Worm (Caenorhabditis elegans) whole organism, L4 larva: Measurements from ENCODE around the gene F10C2.3.
"Not testable (repeated sequence)": the region's sequence is repeated elsewhere in the genome, so short reads cannot be mapped to it uniquely, and the experiment has no call there.

Experiments used
- D1046.2 ChIP-seq: fragments of 200-800 bp; sonication (Bioruptor generic); IDR thresholded peaks from 2 replicates; pipeline ENCODE4 v1.3.6; 2022; ENCODE audit warnings: missing genetic modification characterization, missing compliant biosample characterization
- F49E8.2 ChIP-seq: sonication (generic microtip); optimal IDR thresholded peaks from 2 replicates; lab custom pipeline; 2016; ENCODE audit warnings: missing compliant biosample characterization, mild to moderate bottlenecking, missing genetic modification characterization, borderline replicate concordance
- R02D3.7 ChIP-seq: fragments of 150-350 bp; sonication (generic microtip); optimal IDR thresholded peaks from 3 replicates; lab custom pipeline; 2014; ENCODE audit warnings: missing biosample characterization, missing genetic modification characterization
- T26A8.4 ChIP-seq: fragments of 200-800 bp; sonication (Bioruptor generic); IDR thresholded peaks from 2 replicates; pipeline ENCODE4 v1.3.6; 2022; ENCODE audit warnings: missing genetic modification characterization, missing compliant biosample characterization
- Y105C5A.15 ChIP-seq: fragments of 200-800 bp; sonication (Bioruptor generic); IDR thresholded peaks from 2 replicates; pipeline ENCODE4 v1.3.6; 2022; ENCODE audit warnings: missing genetic modification characterization, missing compliant biosample characterization
- Y48G9A.11 ChIP-seq: fragments of 200-800 bp; sonication (Bioruptor generic); IDR thresholded peaks from 2 replicates; pipeline ENCODE4 v1.3.6; 2022; ENCODE audit warnings: missing genetic modification reagents, missing genetic modification characterization, missing compliant biosample characterization
- Y75B8A.6 ChIP-seq: fragments of 200-800 bp; sonication (Bioruptor generic); IDR thresholded peaks from 2 replicates; pipeline ENCODE4 v1.3.6; 2022; ENCODE audit warnings: missing genetic modification reagents, missing genetic modification characterization, missing compliant biosample characterization
- ZK546.5 ChIP-seq, 2 experiments: sonication (generic microtip); optimal IDR thresholded peaks; 2 replicates each; lab custom pipeline; 2017; ENCODE audit warnings: missing biosample characterization in 2 of 2, missing genetic modification characterization in 2 of 2
- aha-1 ChIP-seq: fragments of 150-350 bp; peaks from one replicate; lab custom pipeline; 2014; ENCODE audit warnings: missing biosample characterization, missing genetic modification characterization
- aly-2 ChIP-seq: sonication (generic microtip); optimal IDR thresholded peaks from 2 replicates; lab custom pipeline; 2018; ENCODE audit warnings: missing biosample characterization, missing genetic modification characterization
- ama-1 ChIP-seq: fragments of 150-350 bp; optimal IDR thresholded peaks from 2 replicates; lab custom pipeline; 2014; ENCODE audit warnings: inconsistent platforms, mixed read lengths
- attf-4 ChIP-seq: sonication (generic microtip); optimal IDR thresholded peaks from 3 replicates; lab custom pipeline; 2017; ENCODE audit warnings: missing biosample characterization, missing genetic modification characterization
- ceh-32 ChIP-seq: sonication (generic microtip); optimal IDR thresholded peaks from 2 replicates; lab custom pipeline; 2016; ENCODE audit warnings: mild to moderate bottlenecking, missing genetic modification characterization, missing compliant biosample characterization; ENCODE audit not compliant: poor library complexity
- ceh-62 ChIP-seq: sonication (generic microtip); optimal IDR thresholded peaks from 2 replicates; lab custom pipeline; 2017; ENCODE audit warnings: missing biosample characterization, missing genetic modification characterization
- daf-12 ChIP-seq: fragments of 150-350 bp; optimal IDR thresholded peaks from 2 replicates; lab custom pipeline; 2014; ENCODE audit warnings: missing biosample characterization, missing genetic modification reagents, missing genetic modification characterization
- daf-16 ChIP-seq, 3 experiments: sonication (generic microtip); optimal IDR thresholded peaks; 2 replicates each; lab custom pipeline; 2016 to 2017; ENCODE audit warnings: missing genetic modification characterization in 3 of 3, missing genetic modification reagents in 3 of 3, mild to moderate bottlenecking in 2 of 3, missing compliant biosample characterization in 2 of 3, missing biosample characterization in 1 of 3, moderate library complexity in 1 of 3
- dmd-6 ChIP-seq: fragments of 200-800 bp; sonication (Bioruptor generic); IDR thresholded peaks from 2 replicates; pipeline ENCODE4 v1.3.6; 2022; ENCODE audit warnings: missing genetic modification reagents, missing genetic modification characterization, missing compliant biosample characterization
- dpl-1 ChIP-seq: fragments of 150-350 bp; optimal IDR thresholded peaks from 2 replicates; lab custom pipeline; 2014; ENCODE audit warnings: missing biosample characterization, missing genetic modification reagents, missing genetic modification characterization
- duxl-1 ChIP-seq: sonication (generic microtip); optimal IDR thresholded peaks from 2 replicates; lab custom pipeline; 2016; ENCODE audit warnings: mild to moderate bottlenecking, missing genetic modification characterization, moderate library complexity, missing compliant biosample characterization; ENCODE audit not compliant: poor library complexity
- dve-1 ChIP-seq: sonication (generic microtip); optimal IDR thresholded peaks from 2 replicates; lab custom pipeline; 2017; ENCODE audit warnings: antibody characterized with exemption, mild to moderate bottlenecking, missing genetic modification characterization, missing compliant biosample characterization; ENCODE audit not compliant: insufficient read depth
- egl-27 ChIP-seq: sonication (generic microtip); optimal IDR thresholded peaks from 3 replicates; lab custom pipeline; 2017; ENCODE audit warnings: missing biosample characterization, missing genetic modification reagents, missing genetic modification characterization
- fkh-10 ChIP-seq: fragments of 150-350 bp; optimal IDR thresholded peaks from 2 replicates; lab custom pipeline; 2014; ENCODE audit warnings: missing biosample characterization, missing genetic modification reagents, missing genetic modification characterization
- fos-1 ChIP-seq: fragments of 150-350 bp; optimal IDR thresholded peaks from 2 replicates; lab custom pipeline; 2014; ENCODE audit warnings: missing biosample characterization, missing genetic modification characterization
- gei-8 ChIP-seq: fragments of 200-800 bp; sonication (Bioruptor generic); optimal IDR thresholded peaks from 2 replicates; lab custom pipeline; 2018; ENCODE audit warnings: mild to moderate bottlenecking, missing genetic modification characterization, missing compliant biosample characterization
- hif-1 ChIP-seq, 2 experiments: sonication (generic microtip); optimal IDR thresholded peaks; 2 replicates each; lab custom pipeline; 2016 to 2017; ENCODE audit warnings: missing compliant biosample characterization in 2 of 2, missing genetic modification characterization in 2 of 2, missing genetic modification reagents in 2 of 2, missing genotype in 2 of 2, mild to moderate bottlenecking in 1 of 2
- hlh-30 ChIP-seq: sonication (generic microtip); optimal IDR thresholded peaks from 2 replicates; lab custom pipeline; 2017; ENCODE audit warnings: antibody characterized with exemption, mild to moderate bottlenecking, missing genetic modification characterization, missing compliant biosample characterization; ENCODE audit not compliant: insufficient read depth
- hmg-1.1 ChIP-seq: fragments of 200-800 bp; sonication (Bioruptor generic); IDR thresholded peaks from 2 replicates; pipeline ENCODE4 v1.3.6; 2022; ENCODE audit warnings: missing genetic modification reagents, missing genetic modification characterization, missing compliant biosample characterization
- lin-15B ChIP-seq: fragments of 150-350 bp; sonication (generic microtip); optimal IDR thresholded peaks from 3 replicates; lab custom pipeline; 2014; ENCODE audit warnings: missing biosample characterization, missing genetic modification characterization
- lin-29 ChIP-seq: fragments of 200-800 bp; sonication (Bioruptor generic); IDR thresholded peaks from 2 replicates; pipeline ENCODE4 v1.3.6; 2022; ENCODE audit warnings: missing genetic modification reagents, missing genetic modification characterization, missing compliant biosample characterization
- lsy-2 ChIP-seq, 2 experiments: fragments of 150-350 bp in 1 of 2; sonication (generic microtip) in 1 of 2; optimal IDR thresholded peaks; 2 replicates each; lab custom pipeline; 2014 to 2017; ENCODE audit warnings: missing biosample characterization in 2 of 2, missing genetic modification characterization in 2 of 2
- mdt-29 ChIP-seq: fragments of 200-800 bp; sonication (Bioruptor generic); IDR thresholded peaks from 2 replicates; pipeline ENCODE4 v1.3.6; 2022; ENCODE audit warnings: missing genetic modification reagents, missing genetic modification characterization, missing compliant biosample characterization
- mxl-3 ChIP-seq: fragments of 200-800 bp; sonication (Bioruptor generic); optimal IDR thresholded peaks from 2 replicates; lab custom pipeline; 2018; ENCODE audit warnings: mild to moderate bottlenecking, missing genetic modification characterization, missing compliant biosample characterization
- nhr-10 ChIP-seq: fragments of 150-350 bp; optimal IDR thresholded peaks from 2 replicates; lab custom pipeline; 2014; ENCODE audit warnings: missing biosample characterization, missing genetic modification characterization
- nhr-102 ChIP-seq: sonication (generic microtip); optimal IDR thresholded peaks from 2 replicates; lab custom pipeline; 2016; ENCODE audit warnings: mild to moderate bottlenecking, missing genetic modification characterization, moderate library complexity, missing compliant biosample characterization
- nhr-237 ChIP-seq: sonication (generic microtip); optimal IDR thresholded peaks from 2 replicates; lab custom pipeline; 2017; ENCODE audit warnings: missing biosample characterization, missing genetic modification characterization
- nhr-28 ChIP-seq: fragments of 150-350 bp; optimal IDR thresholded peaks from 2 replicates; lab custom pipeline; 2014; ENCODE audit warnings: missing biosample characterization, missing genetic modification characterization
- nhr-42 ChIP-seq: fragments of 200-800 bp; sonication (Bioruptor generic); IDR thresholded peaks from 2 replicates; pipeline ENCODE4 v1.3.6; 2022; ENCODE audit warnings: missing genetic modification characterization, missing compliant biosample characterization
- nhr-48 ChIP-seq: sonication (generic microtip); optimal IDR thresholded peaks from 2 replicates; lab custom pipeline; 2016; ENCODE audit warnings: mild to moderate bottlenecking, missing genetic modification characterization, missing compliant biosample characterization
- nhr-6 ChIP-seq: fragments of 150-350 bp; optimal IDR thresholded peaks from 2 replicates; lab custom pipeline; 2014; ENCODE audit warnings: missing biosample characterization, missing genetic modification characterization
- nhr-76 ChIP-seq: fragments of 150-350 bp; optimal IDR thresholded peaks from 2 replicates; lab custom pipeline; 2014; ENCODE audit warnings: missing biosample characterization, missing genetic modification characterization
- skn-1 ChIP-seq: fragments of 150-350 bp; optimal IDR thresholded peaks from 2 replicates; lab custom pipeline; 2014; ENCODE audit warnings: missing biosample characterization, missing genetic modification characterization
- snpc-4 ChIP-seq: fragments of 150-350 bp; optimal IDR thresholded peaks from 2 replicates; lab custom pipeline; 2014; ENCODE audit warnings: missing biosample characterization, missing genetic modification characterization
- spr-1 ChIP-seq: sonication (generic microtip); optimal IDR thresholded peaks from 2 replicates; lab custom pipeline; 2016; ENCODE audit warnings: mild to moderate bottlenecking, missing genetic modification characterization, missing compliant biosample characterization
- tra-1 ChIP-seq: fragments of 200-800 bp; sonication (Bioruptor generic); IDR thresholded peaks from 2 replicates; pipeline ENCODE4 v1.3.6; 2022; ENCODE audit warnings: missing genetic modification reagents, missing genetic modification characterization, missing compliant biosample characterization
- unc-130 ChIP-seq: sonication (generic microtip); optimal IDR thresholded peaks from 2 replicates; lab custom pipeline; 2016; ENCODE audit warnings: missing genetic modification reagents, missing genetic modification characterization, missing compliant biosample characterization
- unc-39 ChIP-seq: sonication (generic microtip); optimal IDR thresholded peaks from 2 replicates; lab custom pipeline; 2017; ENCODE audit warnings: missing biosample characterization, missing genetic modification characterization
- unc-62 ChIP-seq, 3 experiments: fragments of 150-350 bp in 1 of 3; sonication (generic microtip); optimal IDR thresholded peaks in 2 of 3; peaks in 1 of 3; 1 replicate in 1 of 3; 2 replicates in 2 of 3; lab custom pipeline; 2014 to 2017; ENCODE audit warnings: missing biosample characterization in 3 of 3, missing genetic modification characterization in 3 of 3, missing genetic modification reagents in 3 of 3, missing genotype in 1 of 3
- vab-7 ChIP-seq: fragments of 200-800 bp; sonication (Bioruptor generic); IDR thresholded peaks from 2 replicates; pipeline ENCODE4 v1.3.6; 2022; ENCODE audit warnings: missing genetic modification reagents, missing genetic modification characterization, missing compliant biosample characterization
- zfp-3 ChIP-seq: fragments of 200-800 bp; sonication (Bioruptor generic); conservative IDR thresholded peaks from 2 replicates; pipeline ENCODE4 v1.3.6; 2022; ENCODE audit warnings: missing genetic modification reagents, missing genetic modification characterization, missing compliant biosample characterization
- ztf-7 ChIP-seq: fragments of 150-350 bp; optimal IDR thresholded peaks from 2 replicates; lab custom pipeline; 2014; ENCODE audit warnings: missing biosample characterization, missing genetic modification characterization

F10C2.3 gene

DNA sequence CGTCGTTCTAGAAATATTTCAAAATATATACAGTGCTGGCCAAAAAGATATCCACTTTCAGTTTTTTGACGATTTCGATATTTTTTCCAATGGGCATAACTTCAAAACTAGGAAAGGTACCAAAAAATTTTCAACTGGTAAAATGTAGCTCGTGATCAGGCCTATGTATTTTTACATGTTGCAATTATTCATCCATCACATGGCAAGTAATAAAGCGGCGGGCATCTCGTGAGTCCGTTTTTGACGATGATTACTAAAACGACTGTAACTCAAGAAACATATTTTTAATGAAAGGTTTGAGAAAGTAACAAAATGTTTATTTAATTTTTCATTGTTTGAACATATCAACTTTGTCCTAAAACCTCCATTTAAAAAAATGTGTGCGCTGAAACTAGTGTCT lies at the start of gene F10C2.3:
F10C2.3 (plus strand) TSS at position 301 of the 400 bp plus-strand sequence.
- TF ChIP-seq spr-1 (tag; lab: Kevin White, UChicago); attf-4 (tag; lab: Kevin White, UChicago); lsy-2 (tag; optimal IDR thresholded peaks at IDR 0.05; lab: Kevin White, UChicago): not testable (repeated sequence)

DNA sequence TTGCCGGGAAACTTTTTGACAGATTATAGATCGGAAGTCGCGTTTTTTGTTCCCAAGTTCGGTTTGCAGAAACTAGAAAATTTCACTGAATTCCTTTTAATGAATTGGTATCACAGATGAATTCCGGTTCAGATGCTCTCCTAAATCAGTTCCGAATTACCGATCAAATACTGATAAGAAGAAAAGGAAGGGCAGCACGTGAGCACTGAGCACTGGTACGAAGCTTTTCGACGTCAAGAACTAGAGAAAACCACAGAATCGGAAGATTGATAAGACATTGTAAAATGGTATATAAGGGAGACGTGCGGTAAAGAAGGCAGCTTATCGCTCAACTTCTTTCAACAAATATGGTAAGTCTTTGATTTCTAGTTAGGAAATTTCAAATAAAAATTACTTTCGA lies 44.9 kb upstream of the F10C2.3 start, which contains the start of gene cpr-1:
cpr-1 (plus strand) TSS at position 319 of the 400 bp plus-strand sequence.
- peak; percentile 69 for TF ChIP-seq nhr-48 (tag; lab: Kevin White, UChicago)
- no peak for TF ChIP-seq daf-16 (GFP tag; optimal IDR thresholded peaks at IDR 0.05; lab: Kevin White, UChicago)
- peak; percentile 42 for TF ChIP-seq daf-16 (tag; optimal IDR thresholded peaks at IDR 0.05; lab: Kevin White, UChicago)
- TF ChIP-seq zfp-3 (GFP tag; lab: Robert Waterston, UW): no peak
- no peak for TF ChIP-seq skn-1 (tag; lab: Kevin White, UChicago)
- no peak for TF ChIP-seq vab-7
- no peak for TF ChIP-seq D1046.2 (GFP tag; lab: Robert Waterston, UW)
- TF ChIP-seq unc-130: no peak
- TF ChIP-seq ceh-32 (tag; lab: Kevin White, UChicago): no peak
- TF ChIP-seq tra-1 (GFP tag; lab: Robert Waterston, UW): no peak
- TF ChIP-seq ceh-62: no peak
- no peak for TF ChIP-seq T26A8.4 (GFP tag; lab: Robert Waterston, UW)
- TF ChIP-seq dpl-1 (GFP tag; lab: Kevin White, UChicago): no peak
- TF ChIP-seq Y75B8A.6 (GFP tag; lab: Robert Waterston, UW): no peak
- no peak for TF ChIP-seq ZK546.5 (tag; optimal IDR thresholded peaks at IDR 0.05; lab: Kevin White, UChicago)
- no peak for TF ChIP-seq unc-39
- no peak for TF ChIP-seq nhr-102 (tag; lab: Kevin White, UChicago)
- TF ChIP-seq nhr-237 (tag; lab: Kevin White, UChicago): no peak
- no peak for TF ChIP-seq attf-4 (tag; lab: Kevin White, UChicago)
- TF ChIP-seq F49E8.2: no peak
- no peak for TF ChIP-seq gei-8 (GFP tag; lab: Kevin White, UChicago)
- TF ChIP-seq Y105C5A.15 (GFP tag; lab: Robert Waterston, UW): no peak
- TF ChIP-seq nhr-28 (tag; lab: Kevin White, UChicago): peak; percentile 69
- no peak for TF ChIP-seq nhr-76 (tag; lab: Kevin White, UChicago)
- TF ChIP-seq nhr-6 (tag; lab: Kevin White, UChicago): no peak
- no peak for TF ChIP-seq Y48G9A.11 (GFP tag; lab: Robert Waterston, UW)
- TF ChIP-seq ama-1: no peak
- TF ChIP-seq mxl-3 (GFP tag; lab: Kevin White, UChicago): no peak
- TF ChIP-seq fkh-10 (GFP tag; lab: Kevin White, UChicago): no peak
- no peak for TF ChIP-seq fos-1 (tag; lab: Kevin White, UChicago)
- TF ChIP-seq nhr-42: no peak
- TF ChIP-seq unc-62 (GFP tag; optimal IDR thresholded peaks at IDR 0.05 in 1 of 2; lab: Kevin White, UChicago): peak in 1 of 2 experiments; percentile 75
- TF ChIP-seq unc-62 (tag; optimal IDR thresholded peaks at IDR 0.05; lab: Kevin White, UChicago): no peak
- no peak for TF ChIP-seq lin-29
- TF ChIP-seq aly-2: no peak
- TF ChIP-seq egl-27 (tag; lab: Kevin White, UChicago): no peak
- no peak for TF ChIP-seq lin-15B (tag; lab: Kevin White, UChicago)
- no peak for TF ChIP-seq duxl-1 (tag; lab: Kevin White, UChicago)
- no peak for TF ChIP-seq ztf-7
- no peak for TF ChIP-seq hif-1 (tag; optimal IDR thresholded peaks at IDR 0.05; lab: Kevin White, UChicago)
- no peak for TF ChIP-seq aha-1 (tag; lab: Kevin White, UChicago)
- no peak for TF ChIP-seq mdt-29 (GFP tag; lab: Robert Waterston, UW)
- TF ChIP-seq hlh-30: peak; percentile 12
- TF ChIP-seq snpc-4 (tag; lab: Kevin White, UChicago): no peak
- TF ChIP-seq R02D3.7 (tag; lab: Kevin White, UChicago): no peak
- no peak for TF ChIP-seq nhr-10 (tag; lab: Kevin White, UChicago)
- peak; percentile 92 for TF ChIP-seq dmd-6 (GFP tag; lab: Robert Waterston, UW)
- TF ChIP-seq dve-1 (tag; lab: Kevin White, UChicago): peak; percentile 65
- TF ChIP-seq daf-12 (tag; lab: Kevin White, UChicago): no peak
- TF ChIP-seq hmg-1.1 (GFP tag; lab: Robert Waterston, UW): no peak
